Worm (Caenorhabditis elegans) whole organism, L1 larva: ENCODE results near the gene sru-45.

ENCODE experiments used
- Y116A8C.19 ChIP-seq: sonication (generic microtip); optimal IDR thresholded peaks from 2 replicates; lab custom pipeline; 2016; ENCODE audit warnings: missing compliant biosample characterization, missing genetic modification characterization, borderline replicate concordance
- ceh-82 ChIP-seq, 3 experiments: fragments of 150-350 bp in 1 of 3; sonication (generic microtip) in 2 of 3; optimal IDR thresholded peaks; 2 replicates each; lab custom pipeline; 2014 to 2017; ENCODE audit warnings: missing biosample characterization in 3 of 3, missing genetic modification characterization in 3 of 3
- dsc-1 ChIP-seq: sonication (generic microtip); optimal IDR thresholded peaks from 2 replicates; lab custom pipeline; 2016; ENCODE audit warnings: mild to moderate bottlenecking, missing genetic modification characterization, missing compliant biosample characterization
- egl-27 ChIP-seq, 2 experiments: fragments of 150-350 bp in 1 of 2; sonication (generic microtip); optimal IDR thresholded peaks; 3 replicates each; lab custom pipeline; 2017 to 2018; ENCODE audit warnings: missing biosample characterization in 2 of 2, missing genetic modification characterization in 2 of 2, missing genetic modification reagents in 2 of 2
- fkh-10 ChIP-seq: sonication (generic microtip); optimal IDR thresholded peaks from 2 replicates; lab custom pipeline; 2017; ENCODE audit warnings: missing biosample characterization, missing genetic modification reagents, missing genetic modification characterization
- fos-1 ChIP-seq: fragments of 150-350 bp; optimal IDR thresholded peaks from 2 replicates; lab custom pipeline; 2014; ENCODE audit warnings: missing biosample characterization, missing genetic modification characterization
- hlh-4 ChIP-seq: sonication (generic microtip); optimal IDR thresholded peaks from 2 replicates; lab custom pipeline; 2016; ENCODE audit warnings: mild to moderate bottlenecking, missing genetic modification characterization, missing compliant biosample characterization
- nhr-12 ChIP-seq: sonication (generic microtip); optimal IDR thresholded peaks from 2 replicates; lab custom pipeline; 2017; ENCODE audit warnings: missing biosample characterization, missing genetic modification characterization
- nhr-237 ChIP-seq: fragments of 150-350 bp; optimal IDR thresholded peaks from 2 replicates; lab custom pipeline; 2014; ENCODE audit warnings: missing biosample characterization, missing genetic modification characterization
- nhr-28 ChIP-seq: fragments of 150-350 bp; optimal IDR thresholded peaks from 2 replicates; lab custom pipeline; 2014; ENCODE audit warnings: missing biosample characterization, missing genetic modification characterization
- snpc-4 ChIP-seq: fragments of 150-350 bp; optimal IDR thresholded peaks from 2 replicates; lab custom pipeline; 2014; ENCODE audit warnings: missing biosample characterization, missing genetic modification characterization
- unc-62 ChIP-seq: fragments of 150-350 bp; optimal IDR thresholded peaks from 2 replicates; lab custom pipeline; 2014; ENCODE audit warnings: missing biosample characterization, missing genetic modification reagents, missing genetic modification characterization
- zip-4 ChIP-seq: fragments of 200-800 bp; sonication (Bioruptor generic); optimal IDR thresholded peaks from 2 replicates; lab custom pipeline; 2018; ENCODE audit warnings: mild to moderate bottlenecking, missing genetic modification characterization, moderate library complexity, missing compliant biosample characterization
- ztf-4 ChIP-seq: fragments of 150-350 bp; optimal IDR thresholded peaks from 2 replicates; lab custom pipeline; 2014; ENCODE audit warnings: missing biosample characterization, missing genetic modification characterization

ce11 chrV:16593792-16594059, 28.0 kb downstream of the sru-45 start:
- no peak for TF ChIP-seq hlh-4
- TF ChIP-seq snpc-4 (tag; lab: Kevin White, UChicago), result no peak
- TF ChIP-seq zip-4 (GFP tag; lab: Kevin White, UChicago), result no peak
- TF ChIP-seq nhr-12, result no peak
- TF ChIP-seq ztf-4 (tag; lab: Kevin White, UChicago), result no peak
- TF ChIP-seq nhr-237 (tag; lab: Kevin White, UChicago), result no peak
- TF ChIP-seq fos-1 (tag; lab: Kevin White, UChicago), result no peak
- TF ChIP-seq dsc-1 (tag; lab: Kevin White, UChicago), result no peak
- no peak for TF ChIP-seq fkh-10
- TF ChIP-seq ceh-82 (tag; optimal IDR thresholded peaks at IDR 0.05; lab: Kevin White, UChicago), result no peak
- TF ChIP-seq Y116A8C.19, result no peak
- TF ChIP-seq unc-62 (GFP tag; lab: Kevin White, UChicago), result no peak
- no peak for TF ChIP-seq nhr-28 (tag; lab: Kevin White, UChicago)
- TF ChIP-seq egl-27 (tag; optimal IDR thresholded peaks at IDR 0.05; lab: Kevin White, UChicago), result no peak
